Worm (Caenorhabditis elegans) whole organism, L4/young adult: ENCODE data around the gene pgp-10.

Experiments used
- W03F9.2 ChIP-seq: fragments of 150-350 bp; optimal IDR thresholded peaks from 2 replicates; lab custom pipeline; 2014; ENCODE audit warnings: missing biosample characterization, missing genetic modification characterization
- dao-5 ChIP-seq: sonication (generic microtip); optimal IDR thresholded peaks from 2 replicates; lab custom pipeline; 2016; ENCODE audit warnings: missing genotype, missing genetic modification characterization, moderate library complexity, missing compliant biosample characterization
- him-1 ChIP-seq: sonication (generic microtip); optimal IDR thresholded peaks from 2 replicates; lab custom pipeline; 2016; ENCODE audit warnings: missing genotype, missing genetic modification reagents, missing genetic modification characterization, missing compliant biosample characterization

DNA sequence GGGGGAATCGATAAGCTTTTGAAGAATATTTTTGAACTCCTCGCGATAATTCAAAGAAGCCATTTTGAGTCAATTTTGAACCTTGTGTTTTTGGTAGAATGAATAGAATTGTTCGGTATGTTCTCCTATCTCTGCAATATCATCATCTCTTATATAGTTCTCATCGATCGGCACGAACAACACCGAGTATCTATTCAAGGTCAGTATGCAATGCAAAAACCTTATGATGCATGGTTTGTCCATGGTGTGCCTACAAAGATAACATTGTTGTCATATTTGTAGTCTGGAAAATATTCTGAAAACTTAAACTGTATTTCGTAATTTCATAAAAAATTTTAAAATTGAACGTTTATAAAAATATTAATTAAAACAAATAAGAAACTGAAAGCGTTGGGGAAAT lies 15.3 kb upstream of the pgp-10 start, which contains the start of gene alh-10:
- no peak for TF ChIP-seq dao-5
- no peak for TF ChIP-seq him-1 (tag; lab: Kevin White, UChicago)
- TF ChIP-seq W03F9.2 (tag; lab: Kevin White, UChicago), result no peak
